Worm (Caenorhabditis elegans) whole organism, mixed stage, embryonic: ENCODE data around the gene Y73F8A.22.

Source experiments
- M03D4.4 ChIP-seq: sonication (generic microtip); optimal IDR thresholded peaks from 2 replicates; lab custom pipeline; 2017; ENCODE audit warnings: mild to moderate bottlenecking, missing genetic modification characterization, missing compliant biosample characterization
- bed-3 ChIP-seq: fragments of 200-800 bp; sonication (Bioruptor generic); optimal IDR thresholded peaks from 3 replicates; lab custom pipeline; 2018; ENCODE audit warnings: mild to moderate bottlenecking, missing genetic modification characterization, moderate library complexity, missing compliant biosample characterization
- blmp-1 ChIP-seq: fragments of 150-350 bp; optimal IDR thresholded peaks from 2 replicates; lab custom pipeline; 2014; ENCODE audit warnings: missing biosample characterization, missing genetic modification characterization
- ceh-39 ChIP-seq: fragments of 150-350 bp; optimal IDR thresholded peaks from 2 replicates; lab custom pipeline; 2014; ENCODE audit warnings: missing biosample characterization, missing genetic modification characterization
- ceh-43 ChIP-seq: fragments of 200-800 bp; sonication (Bioruptor generic); optimal IDR thresholded peaks from 2 replicates; lab custom pipeline; 2018; ENCODE audit warnings: mild to moderate bottlenecking, missing genetic modification characterization, moderate library complexity, missing compliant biosample characterization
- ces-1 ChIP-seq: fragments of 150-350 bp; optimal IDR thresholded peaks from 2 replicates; lab custom pipeline; 2014; ENCODE audit warnings: missing biosample characterization, missing genetic modification reagents, missing genetic modification characterization
- cnd-1 ChIP-seq: fragments of 200-800 bp; sonication (Bioruptor generic); optimal IDR thresholded peaks from 2 replicates; lab custom pipeline; 2018; ENCODE audit warnings: mild to moderate bottlenecking, missing genetic modification characterization, missing compliant biosample characterization
- drap-1 ChIP-seq: fragments of 200-800 bp; sonication (Bioruptor generic); optimal IDR thresholded peaks from 3 replicates; lab custom pipeline; 2018; ENCODE audit warnings: mild to moderate bottlenecking, missing genetic modification characterization, missing compliant biosample characterization
- elt-1 ChIP-seq: sonication (generic microtip); optimal IDR thresholded peaks from 2 replicates; lab custom pipeline; 2017; ENCODE audit warnings: missing genetic modification characterization, mild to moderate bottlenecking, missing compliant biosample characterization, antibody characterized with exemption, moderate library complexity, borderline replicate concordance; ENCODE audit not compliant: insufficient read depth
- elt-3 ChIP-seq: fragments of 150-350 bp; optimal IDR thresholded peaks from 2 replicates; lab custom pipeline; 2014; ENCODE audit warnings: missing biosample characterization, missing genetic modification characterization
- flh-1 ChIP-seq: fragments of 200-800 bp; sonication (Bioruptor generic); optimal IDR thresholded peaks from 2 replicates; lab custom pipeline; 2018; ENCODE audit warnings: mild to moderate bottlenecking, missing genetic modification characterization, moderate library complexity, missing compliant biosample characterization
- ham-2 ChIP-seq: fragments of 200-800 bp; sonication (Bioruptor generic); optimal IDR thresholded peaks from 2 replicates; lab custom pipeline; 2018; ENCODE audit warnings: mild to moderate bottlenecking, missing genetic modification characterization, missing compliant biosample characterization
- hlh-1 ChIP-seq: fragments of 150-350 bp; optimal IDR thresholded peaks from 2 replicates; lab custom pipeline; 2014; ENCODE audit warnings: missing biosample characterization, missing genetic modification reagents, missing genetic modification characterization
- lin-13 ChIP-seq: fragments of 150-350 bp; optimal IDR thresholded peaks from 2 replicates; lab custom pipeline; 2014; ENCODE audit warnings: missing biosample characterization, missing genetic modification characterization
- lin-32 ChIP-seq: fragments of 200-800 bp; sonication (Bioruptor generic); optimal IDR thresholded peaks from 2 replicates; lab custom pipeline; 2018; ENCODE audit warnings: mild to moderate bottlenecking, missing genetic modification characterization, missing compliant biosample characterization
- lsy-2 ChIP-seq: fragments of 150-350 bp; optimal IDR thresholded peaks from 2 replicates; lab custom pipeline; 2014; ENCODE audit warnings: missing biosample characterization, missing genetic modification characterization
- mab-5 ChIP-seq: fragments of 150-350 bp; optimal IDR thresholded peaks from 2 replicates; lab custom pipeline; 2014; ENCODE audit warnings: missing biosample characterization, missing genetic modification characterization
- mep-1 ChIP-seq: fragments of 150-350 bp; optimal IDR thresholded peaks from 2 replicates; lab custom pipeline; 2017; ENCODE audit warnings: missing biosample characterization, missing genetic modification reagents, missing genetic modification characterization, inconsistent platforms
- mls-2 ChIP-seq: sonication (generic microtip); optimal IDR thresholded peaks from 2 replicates; lab custom pipeline; 2016; ENCODE audit warnings: mild to moderate bottlenecking, missing genetic modification characterization, moderate library complexity, missing compliant biosample characterization
- nhr-12 ChIP-seq: fragments of 150-350 bp; optimal IDR thresholded peaks from 2 replicates; lab custom pipeline; 2014; ENCODE audit warnings: missing biosample characterization, missing genetic modification characterization
- nhr-2 ChIP-seq: fragments of 150-350 bp; optimal IDR thresholded peaks from 2 replicates; lab custom pipeline; 2014; ENCODE audit warnings: missing biosample characterization, missing genetic modification characterization
- nhr-237 ChIP-seq: fragments of 150-350 bp; optimal IDR thresholded peaks from 2 replicates; lab custom pipeline; 2014; ENCODE audit warnings: missing biosample characterization, missing genetic modification characterization
- nhr-28 ChIP-seq: fragments of 150-350 bp; optimal IDR thresholded peaks from 2 replicates; lab custom pipeline; 2014; ENCODE audit warnings: missing biosample characterization, missing genetic modification characterization
- nhr-76 ChIP-seq: sonication (generic microtip); optimal IDR thresholded peaks from 2 replicates; lab custom pipeline; 2017; ENCODE audit warnings: missing biosample characterization, missing genetic modification characterization
- pha-4 ChIP-seq: fragments of 150-350 bp; optimal IDR thresholded peaks from 2 replicates; lab custom pipeline; 2018; ENCODE audit warnings: missing biosample characterization, missing genetic modification reagents, missing genetic modification characterization
- sem-2 ChIP-seq: fragments of 200-800 bp; sonication (Bioruptor generic); optimal IDR thresholded peaks from 2 replicates; lab custom pipeline; 2018; ENCODE audit warnings: mild to moderate bottlenecking, missing genetic modification characterization, missing compliant biosample characterization
- snpc-4 ChIP-seq: fragments of 150-350 bp; optimal IDR thresholded peaks from 2 replicates; lab custom pipeline; 2014; ENCODE audit warnings: missing biosample characterization, missing genetic modification characterization
- sptf-1 ChIP-seq: sonication (generic microtip); optimal IDR thresholded peaks from 2 replicates; lab custom pipeline; 2017; ENCODE audit warnings: mild to moderate bottlenecking, missing genetic modification characterization, moderate library complexity, missing compliant biosample characterization
- tbx-8 ChIP-seq: fragments of 200-800 bp; sonication (Bioruptor generic); optimal IDR thresholded peaks from 2 replicates; lab custom pipeline; 2018; ENCODE audit warnings: mild to moderate bottlenecking, missing genetic modification characterization, moderate library complexity, missing compliant biosample characterization
- unc-120 ChIP-seq: sonication (generic microtip); optimal IDR thresholded peaks from 2 replicates; lab custom pipeline; 2017; ENCODE audit warnings: missing genetic modification characterization, missing compliant biosample characterization; ENCODE audit not compliant: poor library complexity, severe bottlenecking
- unc-39 ChIP-seq: fragments of 150-350 bp; optimal IDR thresholded peaks from 2 replicates; lab custom pipeline; 2014; ENCODE audit warnings: missing biosample characterization, missing genetic modification characterization
- unc-62 ChIP-seq: fragments of 150-350 bp; optimal IDR thresholded peaks from 2 replicates; lab custom pipeline; 2014; ENCODE audit warnings: missing biosample characterization, missing genetic modification reagents, missing genetic modification characterization
- zip-8 ChIP-seq: fragments of 150-350 bp; optimal IDR thresholded peaks from 2 replicates; lab custom pipeline; 2014; ENCODE audit warnings: missing biosample characterization, missing genetic modification characterization
- ztf-11 ChIP-seq: fragments of 150-350 bp; optimal IDR thresholded peaks from 2 replicates; lab custom pipeline; 2014; ENCODE audit warnings: missing biosample characterization, missing genetic modification characterization

Gene Y73F8A.22

ce11 chrIV:15441308-15441707 lies at the start of gene Y73F8A.22:
Gene Y73F8A.22, minus strand, starts transcription at chrIV:15441408.
- TF ChIP-seq nhr-2 (tag; lab: Kevin White, UChicago) (no peak), ceh-39 (tag; lab: Kevin White, UChicago) (no peak)
- TF ChIP-seq, all 35 proteins: peak for 0

- TF ChIP-seq sptf-1 (tag; lab: Kevin White, UChicago) (peak; percentile 36), bed-3 (no peak), snpc-4 (tag; lab: Kevin White, UChicago) (no peak), drap-1 (no peak), blmp-1 (tag; lab: Kevin White, UChicago) (no peak), zip-8 (tag; lab: Kevin White, UChicago) (peak; percentile 42), mls-2 (no peak), sem-2 (no peak), nhr-76 (no peak), lin-32 (no peak), nhr-28 (tag; lab: Kevin White, UChicago) (no peak)
Measured at ce11 chrIV:15476369-15476768, 35.2 kb upstream of the Y73F8A.22 start.

ce11 chrIV:15475829-15476228 lies 34.6 kb upstream of the Y73F8A.22 start:
- no peak for TF ChIP-seq ceh-43 (GFP tag; lab: Kevin White, UChicago)
- TF ChIP-seq snpc-4 (tag; lab: Kevin White, UChicago) = no peak
- TF ChIP-seq M03D4.4 (tag; lab: Kevin White, UChicago) = no peak
- TF ChIP-seq hlh-1 (tag; lab: Kevin White, UChicago) = no peak
- no peak for TF ChIP-seq lin-32
- no peak for TF ChIP-seq elt-3 (tag; lab: Kevin White, UChicago)
- TF ChIP-seq drap-1 = no peak
- no peak for TF ChIP-seq lin-13 (tag; lab: Kevin White, UChicago)
- no peak for TF ChIP-seq zip-8 (tag; lab: Kevin White, UChicago)
- TF ChIP-seq unc-62 = no peak

ce11 chrIV:15473588-15474271 lies 32.5 kb upstream of the Y73F8A.22 start, which contains the start of gene Y73F8A.26:
Gene Y73F8A.26, plus strand, starts transcription at chrIV:15473660.
- TF ChIP-seq ztf-11 (tag; lab: Kevin White, UChicago) = no peak
- no peak for TF ChIP-seq blmp-1 (tag; lab: Kevin White, UChicago)
- no peak for TF ChIP-seq ceh-39 (tag; lab: Kevin White, UChicago)
- peak; percentile 74 for TF ChIP-seq hlh-1 (tag; lab: Kevin White, UChicago)
- TF ChIP-seq M03D4.4 (tag; lab: Kevin White, UChicago) = no peak
- no peak for TF ChIP-seq elt-1 (tag; lab: Kevin White, UChicago)
- TF ChIP-seq mab-5 (tag; lab: Kevin White, UChicago) = no peak
- no peak for TF ChIP-seq lin-32
- no peak for TF ChIP-seq nhr-12
- peak; percentile 29 for TF ChIP-seq nhr-2 (tag; lab: Kevin White, UChicago)
- no peak for TF ChIP-seq elt-3 (tag; lab: Kevin White, UChicago)
- TF ChIP-seq ceh-43 (GFP tag; lab: Kevin White, UChicago) = no peak
- no peak for TF ChIP-seq mep-1 (tag; lab: Kevin White, UChicago)
- no peak for TF ChIP-seq pha-4 (tag; lab: Kevin White, UChicago)
- no peak for TF ChIP-seq unc-62
- no peak for TF ChIP-seq unc-120 (tag; lab: Kevin White, UChicago)

- TF ChIP-seq mab-5 (tag; lab: Kevin White, UChicago) = peak; percentile 33
- no peak for TF ChIP-seq flh-1 (GFP tag; lab: Kevin White, UChicago)
- no peak for TF ChIP-seq elt-3 (tag; lab: Kevin White, UChicago)
- no peak for TF ChIP-seq lin-32
- TF ChIP-seq sptf-1 (tag; lab: Kevin White, UChicago) = peak; percentile 61
- peak; percentile 11 for TF ChIP-seq unc-120 (tag; lab: Kevin White, UChicago)
- TF ChIP-seq pha-4 (tag; lab: Kevin White, UChicago) = peak; percentile 87
- TF ChIP-seq nhr-2 (tag; lab: Kevin White, UChicago) = peak; percentile 32
- TF ChIP-seq M03D4.4 (tag; lab: Kevin White, UChicago) = peak; percentile 24
- TF ChIP-seq ztf-11 (tag; lab: Kevin White, UChicago) = no peak
- no peak for TF ChIP-seq elt-1 (tag; lab: Kevin White, UChicago)
- peak; percentile 74 for TF ChIP-seq nhr-237 (tag; lab: Kevin White, UChicago)
- peak; percentile 38 for TF ChIP-seq drap-1
- TF ChIP-seq unc-62 = no peak
- no peak for TF ChIP-seq snpc-4 (tag; lab: Kevin White, UChicago)
- peak; percentile 33 for TF ChIP-seq hlh-1 (tag; lab: Kevin White, UChicago)
- peak; percentile 73 for TF ChIP-seq lsy-2
- no peak for TF ChIP-seq bed-3
- no peak for TF ChIP-seq sem-2
- peak; percentile 93 for TF ChIP-seq mep-1 (tag; lab: Kevin White, UChicago)
- TF ChIP-seq ceh-43 (GFP tag; lab: Kevin White, UChicago) = no peak
- no peak for TF ChIP-seq mls-2
- no peak for TF ChIP-seq ham-2 (GFP tag; lab: Kevin White, UChicago)
- TF ChIP-seq blmp-1 (tag; lab: Kevin White, UChicago) = no peak
- TF ChIP-seq ceh-39 (tag; lab: Kevin White, UChicago) = peak; percentile 63
- peak; percentile 79 for TF ChIP-seq lin-13 (tag; lab: Kevin White, UChicago)
- TF ChIP-seq cnd-1 (tag; lab: Kevin White, UChicago) = no peak
- TF ChIP-seq zip-8 (tag; lab: Kevin White, UChicago) = no peak
- no peak for TF ChIP-seq unc-39 (tag; lab: Kevin White, UChicago)
- no peak for TF ChIP-seq nhr-28 (tag; lab: Kevin White, UChicago)
- no peak for TF ChIP-seq nhr-76
- TF ChIP-seq ces-1 (GFP tag; lab: Kevin White, UChicago) = peak; percentile 72
- TF ChIP-seq nhr-12 = no peak
- TF ChIP-seq tbx-8 (GFP tag; lab: Kevin White, UChicago) = no peak
- TF ChIP-seq, all 35 proteins: peak for 14
Measured at ce11 chrIV:15472387-15472859, 31.2 kb upstream of the Y73F8A.22 start, which contains the start of gene Y73F8A.27. Gene Y73F8A.27, plus strand, starts transcription at chrIV:15472809.
